Worm (Caenorhabditis elegans): Measurements from ENCODE around the gene wht-4.

Gene wht-4

DNA sequence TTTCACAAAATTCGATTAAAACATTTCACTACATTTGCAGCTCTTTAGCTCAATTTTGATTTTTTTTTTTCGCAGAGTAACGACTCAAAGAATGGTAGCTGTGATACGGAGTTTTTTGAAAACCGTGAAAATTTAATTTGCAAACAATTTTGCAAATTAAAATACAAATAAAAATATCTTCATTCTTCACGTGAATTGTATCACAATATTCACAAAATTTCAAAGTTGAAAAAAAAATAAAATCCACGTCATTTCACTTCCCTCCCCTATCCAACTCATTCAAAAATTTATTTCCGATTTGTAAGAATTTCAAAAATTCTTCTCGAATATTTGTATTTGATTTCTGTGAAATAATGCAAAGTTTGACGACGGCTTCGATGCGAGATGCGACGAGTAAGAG, at the start of gene wht-4:
TSS of gene wht-4 (plus strand) at position 301 of the 400 bp plus-strand sequence.
- no peak for TF ChIP-seq mbf-1 (tag; optimal IDR thresholded peaks at IDR 0.05)
- no peak for TF ChIP-seq alr-1 (tag; optimal IDR thresholded peaks at IDR 0.05)
- TF ChIP-seq egl-27 (tag; optimal IDR thresholded peaks at IDR 0.05) = no peak
- TF ChIP-seq elt-1 (tag; optimal IDR thresholded peaks at IDR 0.05) = no peak
- no peak for TF ChIP-seq ztf-4 (tag; optimal IDR thresholded peaks at IDR 0.05)
- no peak for TF ChIP-seq sma-9 (GFP tag; optimal IDR thresholded peaks at IDR 0.05)
- no peak for TF ChIP-seq sma-9 (tag; optimal IDR thresholded peaks at IDR 0.05)
- no peak for TF ChIP-seq crh-2 (tag; optimal IDR thresholded peaks at IDR 0.05)
- no peak for TF ChIP-seq ceh-82 (tag; optimal IDR thresholded peaks at IDR 0.05)
- TF ChIP-seq nhr-23 (tag; optimal IDR thresholded peaks at IDR 0.05) = no peak
- TF ChIP-seq peb-1 (tag; optimal IDR thresholded peaks at IDR 0.05) = no peak
- TF ChIP-seq mdl-1 (tag; optimal IDR thresholded peaks at IDR 0.05) = no peak
- TF ChIP-seq R02D3.7 (tag; optimal IDR thresholded peaks at IDR 0.05) = no peak
- TF ChIP-seq ama-1 (optimal IDR thresholded peaks at IDR 0.05) = no peak
- no peak for TF ChIP-seq snpc-4 (tag; optimal IDR thresholded peaks at IDR 0.05)

DNA sequence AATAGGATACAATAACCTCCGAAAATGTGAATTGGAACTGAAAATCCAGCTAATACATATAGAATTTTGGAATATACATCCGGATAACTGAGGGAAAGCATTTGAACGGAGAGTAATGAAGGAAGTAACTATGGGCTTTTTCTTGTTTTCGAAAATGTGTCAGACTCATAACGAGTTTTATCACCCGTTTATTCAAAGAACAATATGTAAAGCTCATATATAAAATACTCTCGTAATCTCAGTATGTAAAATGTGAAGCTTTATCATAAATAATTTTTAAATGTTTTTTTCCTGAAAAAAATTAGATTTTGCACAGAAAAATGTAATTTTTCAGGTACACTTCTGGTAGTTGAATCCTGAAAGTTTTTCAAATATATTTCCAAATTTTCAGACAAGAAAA, 48.3 kb upstream of the wht-4 start, which contains the start of gene srh-297:
TSS of gene srh-297 (minus strand) at position 101 of the 400 bp plus-strand sequence.
- TF ChIP-seq alr-1 (tag; optimal IDR thresholded peaks at IDR 0.05) = no peak
- TF ChIP-seq ztf-4 (tag; optimal IDR thresholded peaks at IDR 0.05) = no peak
- no peak for TF ChIP-seq peb-1 (tag; optimal IDR thresholded peaks at IDR 0.05)
- TF ChIP-seq mab-5 (tag; optimal IDR thresholded peaks at IDR 0.05) = no peak
- TF ChIP-seq snpc-4 (tag; optimal IDR thresholded peaks at IDR 0.05) = no peak
- no peak for TF ChIP-seq F13H6.1 (tag; optimal IDR thresholded peaks at IDR 0.05)
- no peak for TF ChIP-seq Y55F3AM.14 (GFP tag; optimal IDR thresholded peaks at IDR 0.05)
- TF ChIP-seq gmeb-1 (tag; optimal IDR thresholded peaks at IDR 0.05) = no peak
- TF ChIP-seq sma-3 (GFP tag; optimal IDR thresholded peaks at IDR 0.05) = no peak
- TF ChIP-seq lin-39 (tag; optimal IDR thresholded peaks at IDR 0.05) = no peak
- TF ChIP-seq ceh-16 (tag; optimal IDR thresholded peaks at IDR 0.05) = no peak
- TF ChIP-seq nhr-129 (tag; optimal IDR thresholded peaks at IDR 0.05) = no peak
- no peak for TF ChIP-seq sma-9 (GFP tag; optimal IDR thresholded peaks at IDR 0.05)
- TF ChIP-seq sma-9 (tag; optimal IDR thresholded peaks at IDR 0.05) = no peak
- TF ChIP-seq lin-13 (GFP tag; optimal IDR thresholded peaks at IDR 0.05) = no peak
- no peak for TF ChIP-seq C34F6.9 (tag; optimal IDR thresholded peaks at IDR 0.05)
- no peak for TF ChIP-seq egl-27 (tag; optimal IDR thresholded peaks at IDR 0.05)

DNA sequence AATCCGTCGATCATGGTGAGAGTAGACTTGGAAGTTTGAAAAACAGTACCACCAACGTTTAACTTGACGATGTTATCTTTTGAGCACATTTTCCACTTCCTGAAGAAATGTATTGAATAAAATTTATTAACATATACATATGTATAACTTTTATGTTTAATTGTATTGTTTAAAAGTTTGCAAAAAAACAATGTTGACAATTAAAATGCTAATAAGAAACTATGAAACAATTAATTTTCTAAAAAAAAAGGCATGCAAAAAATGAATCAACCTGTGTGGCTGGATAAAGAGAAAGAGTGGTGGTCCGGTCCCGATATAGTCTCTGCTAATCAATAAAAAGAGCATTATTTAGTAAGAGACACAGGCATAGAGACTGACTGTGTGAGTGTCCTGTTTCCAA, 44.0 kb upstream of the wht-4 start, which contains the start of gene C17F4.8:
TSS of gene C17F4.8 (minus strand) at position 101 of the 400 bp plus-strand sequence.
- TF ChIP-seq blmp-1 (tag; optimal IDR thresholded peaks at IDR 0.05; ENCODE audit: insufficient read depth) (no peak), ztf-11 (tag; optimal IDR thresholded peaks at IDR 0.05) (no peak), skn-1 (tag; optimal IDR thresholded peaks at IDR 0.05) (no peak), crh-2 (tag; optimal IDR thresholded peaks at IDR 0.05) (no peak), alr-1 (tag; optimal IDR thresholded peaks at IDR 0.05) (no peak), nhr-23 (tag; optimal IDR thresholded peaks at IDR 0.05) (no peak), nhr-25 (tag; optimal IDR thresholded peaks at IDR 0.05) (no peak), nhr-10 (tag; optimal IDR thresholded peaks at IDR 0.05) (no peak), peb-1 (tag; optimal IDR thresholded peaks at IDR 0.05) (no peak)

ce11 chrII:3237038-3237521, 41.7 kb upstream of the wht-4 start, which contains the start of the genes srz-67 and C17F4.11:
Gene srz-67, minus strand, starts transcription at chrII:3237138.
Gene C17F4.11, plus strand, starts transcription at chrII:3237471.
- TF ChIP-seq lin-39 (tag; optimal IDR thresholded peaks at IDR 0.05) = no peak
- no peak for TF ChIP-seq blmp-1 (tag; optimal IDR thresholded peaks at IDR 0.05; ENCODE audit: insufficient read depth)

- TF ChIP-seq ztf-11 (tag; optimal IDR thresholded peaks at IDR 0.05) = no peak
- TF ChIP-seq lin-39 (tag; optimal IDR thresholded peaks at IDR 0.05) = no peak
- no peak for TF ChIP-seq ceh-16 (tag; optimal IDR thresholded peaks at IDR 0.05)
- TF ChIP-seq nhr-129 (tag; optimal IDR thresholded peaks at IDR 0.05) = no peak
- no peak for TF ChIP-seq sem-4 (tag; optimal IDR thresholded peaks at IDR 0.05)
- no peak for TF ChIP-seq mdl-1 (tag; optimal IDR thresholded peaks at IDR 0.05)
- no peak for TF ChIP-seq peb-1 (tag; optimal IDR thresholded peaks at IDR 0.05)
- no peak for TF ChIP-seq dmd-4 (tag; optimal IDR thresholded peaks at IDR 0.05)
- TF ChIP-seq ZK546.5 (tag; optimal IDR thresholded peaks at IDR 0.05) = no peak
- no peak for TF ChIP-seq alr-1 (tag; optimal IDR thresholded peaks at IDR 0.05)
- no peak for TF ChIP-seq nhr-77 (tag; optimal IDR thresholded peaks at IDR 0.05)
- TF ChIP-seq elt-1 (tag; optimal IDR thresholded peaks at IDR 0.05) = no peak
Measured at ce11 chrII:3240207-3240606, 38.5 kb upstream of the wht-4 start, which contains the start of gene C17F4.3. Gene C17F4.3, plus strand, starts transcription at chrII:3240507.

All from whole organism, L2 larva.